Fruit fly (Drosophila melanogaster) whole organism, prepupa: ENCODE data around the gene CG7304.
A peak's percentile ranks its signal among the peaks of the same experiment; 100 is the strongest.

Experiments used
- Blimp-1 ChIP-seq: fragments of 200-800 bp; sonication (Bioruptor generic); optimal IDR thresholded peaks from 3 replicates; lab custom pipeline; 2017; ENCODE audit warnings: missing biosample characterization, missing genetic modification characterization, mild to moderate bottlenecking, moderate library complexity, missing genetic modification reagents
- CG10631 ChIP-seq: fragments of 200-800 bp; sonication (Bioruptor generic); optimal IDR thresholded peaks from 2 replicates; lab custom pipeline; 2016; ENCODE audit warnings: missing biosample characterization, missing genetic modification characterization
- CG10669 ChIP-seq: fragments of 200-800 bp; sonication (Bioruptor generic); optimal IDR thresholded peaks from 3 replicates; lab custom pipeline; 2018; ENCODE audit warnings: missing biosample characterization, mild to moderate bottlenecking, missing genetic modification characterization, moderate library complexity
- CG11762 ChIP-seq: fragments of 200-800 bp; sonication (Bioruptor generic); optimal IDR thresholded peaks from 3 replicates; lab custom pipeline; 2016; ENCODE audit warnings: missing biosample characterization, missing genetic modification characterization; ENCODE audit not compliant: insufficient read depth
- CG11902 ChIP-seq: fragments of 200-800 bp; sonication (Bioruptor generic); optimal IDR thresholded peaks from 3 replicates; lab custom pipeline; 2016; ENCODE audit warnings: missing biosample characterization, missing genetic modification characterization
- CG15336 ChIP-seq: fragments of 200-800 bp; sonication (Bioruptor generic); IDR thresholded peaks from 2 replicates; pipeline ENCODE4 v1.3.6; 2022; ENCODE audit warnings: missing biosample characterization, missing genetic modification characterization
- CG1621 ChIP-seq: fragments of 200-800 bp; sonication (Bioruptor generic); optimal IDR thresholded peaks from 3 replicates; lab custom pipeline; 2018; ENCODE audit warnings: missing biosample characterization, mild to moderate bottlenecking, missing genetic modification characterization
- CG16779 ChIP-seq: fragments of 200-800 bp; sonication (Bioruptor generic); optimal IDR thresholded peaks from 3 replicates; lab custom pipeline; 2017; ENCODE audit warnings: missing biosample characterization, mild to moderate bottlenecking, missing genetic modification characterization
- CG3032 ChIP-seq: fragments of 200-800 bp; optimal IDR thresholded peaks from 2 replicates; lab custom pipeline; 2019; ENCODE audit warnings: missing biosample characterization, mild to moderate bottlenecking, missing genetic modification characterization, moderate library complexity
- CG31627 ChIP-seq: fragments of 200-800 bp; sonication (Bioruptor generic); optimal IDR thresholded peaks from 3 replicates; lab custom pipeline; 2016; ENCODE audit warnings: missing biosample characterization, missing genetic modification characterization
- CG32006 ChIP-seq: fragments of 200-800 bp; sonication (Bioruptor generic); optimal IDR thresholded peaks from 3 replicates; lab custom pipeline; 2017; ENCODE audit warnings: missing biosample characterization, mild to moderate bottlenecking, missing genetic modification characterization
- CG3919 ChIP-seq: fragments of 200-800 bp; sonication (Bioruptor generic); optimal IDR thresholded peaks from 3 replicates; lab custom pipeline; 2016; ENCODE audit warnings: missing biosample characterization, missing genetic modification characterization
- CG4318 ChIP-seq: fragments of 200-800 bp; sonication (Bioruptor generic); optimal IDR thresholded peaks from 3 replicates; lab custom pipeline; 2017; ENCODE audit warnings: missing biosample characterization, mild to moderate bottlenecking, missing genetic modification characterization
- CG6163 ChIP-seq: fragments of 200-800 bp; sonication (Bioruptor generic); IDR thresholded peaks from 3 replicates; pipeline ENCODE4 v1.3.6; 2022; ENCODE audit warnings: missing biosample characterization, missing genetic modification characterization
- CG6808 ChIP-seq: fragments of 200-800 bp; sonication (Bioruptor generic); optimal IDR thresholded peaks from 3 replicates; lab custom pipeline; 2017; ENCODE audit warnings: missing biosample characterization, missing genetic modification characterization, mild to moderate bottlenecking, moderate library complexity, missing genetic modification reagents
- CG6854 ChIP-seq: fragments of 200-800 bp; sonication (Bioruptor generic); optimal IDR thresholded peaks from 2 replicates; lab custom pipeline; 2017; ENCODE audit warnings: missing biosample characterization, mild to moderate bottlenecking, missing genetic modification characterization
- CG7368 ChIP-seq: fragments of 200-800 bp; sonication (Bioruptor generic); optimal IDR thresholded peaks from 3 replicates; lab custom pipeline; 2016; ENCODE audit warnings: missing biosample characterization, missing genetic modification characterization
- CG8119 ChIP-seq: fragments of 200-800 bp; sonication (Bioruptor generic); IDR thresholded peaks from 3 replicates; pipeline ENCODE4 v1.3.6; 2022; ENCODE audit warnings: missing biosample characterization, missing genetic modification characterization
- CG8319 ChIP-seq: fragments of 200-800 bp; sonication (Bioruptor generic); optimal IDR thresholded peaks from 3 replicates; lab custom pipeline; 2016; ENCODE audit warnings: missing biosample characterization, missing genetic modification characterization
- CG8632 ChIP-seq: fragments of 200-800 bp; sonication (Bioruptor generic); optimal IDR thresholded peaks from 3 replicates; lab custom pipeline; 2016; ENCODE audit warnings: missing biosample characterization, missing genetic modification characterization
- CG9139 ChIP-seq: fragments of 200-800 bp; sonication (Bioruptor generic); optimal IDR thresholded peaks from 3 replicates; lab custom pipeline; 2017; ENCODE audit warnings: missing biosample characterization, mild to moderate bottlenecking, missing genetic modification characterization
- Eip75B ChIP-seq: fragments of 200-800 bp; sonication (Bioruptor generic); optimal IDR thresholded peaks from 3 replicates; lab custom pipeline; 2016; ENCODE audit warnings: missing biosample characterization, missing genetic modification characterization
- Eip78C ChIP-seq: fragments of 200-800 bp; sonication (Bioruptor generic); peaks from one replicate; lab custom pipeline; 2016; ENCODE audit warnings: missing biosample characterization, missing genetic modification characterization
- Eip93F ChIP-seq: fragments of 200-800 bp; sonication (Bioruptor generic); optimal IDR thresholded peaks from 2 replicates; lab custom pipeline; 2016; ENCODE audit warnings: missing biosample characterization, mild to moderate bottlenecking, missing genetic modification characterization
- Gug ChIP-seq: fragments of 200-800 bp; sonication (Bioruptor generic); IDR thresholded peaks from 2 replicates; pipeline ENCODE4 v1.3.6; 2022; ENCODE audit warnings: missing biosample characterization, missing genetic modification characterization
- Hr38 ChIP-seq: sonication (Bioruptor generic); optimal IDR thresholded peaks from 2 replicates; lab custom pipeline; 2016; ENCODE audit warnings: missing biosample characterization, missing genetic modification characterization
- Hr4 ChIP-seq: fragments of 200-800 bp; sonication (Bioruptor generic); optimal IDR thresholded peaks from 3 replicates; lab custom pipeline; 2016; ENCODE audit warnings: missing biosample characterization, missing genetic modification characterization
- Lpt ChIP-seq: fragments of 200-800 bp; sonication (Bioruptor generic); optimal IDR thresholded peaks from 3 replicates; lab custom pipeline; 2016; ENCODE audit warnings: missing biosample characterization, missing genetic modification characterization
- Met ChIP-seq: fragments of 200-800 bp; sonication (Bioruptor generic); optimal IDR thresholded peaks from 3 replicates; lab custom pipeline; 2016; ENCODE audit warnings: missing biosample characterization, missing genetic modification characterization
- OdsH ChIP-seq: fragments of 200-800 bp; sonication (Bioruptor generic); optimal IDR thresholded peaks from 3 replicates; lab custom pipeline; 2016; ENCODE audit warnings: missing biosample characterization, missing genetic modification characterization
- Sox102F ChIP-seq: fragments of 200-800 bp; sonication (Bioruptor generic); optimal IDR thresholded peaks from 2 replicates; lab custom pipeline; 2016; ENCODE audit warnings: missing biosample characterization, mild to moderate bottlenecking, missing genetic modification characterization
- Sox15 ChIP-seq: fragments of 200-800 bp; sonication (Bioruptor generic); optimal IDR thresholded peaks from 3 replicates; lab custom pipeline; 2016; ENCODE audit warnings: missing biosample characterization, missing genetic modification characterization
- achi ChIP-seq: fragments of 200-800 bp; sonication (Bioruptor generic); optimal IDR thresholded peaks from 3 replicates; lab custom pipeline; 2016; ENCODE audit warnings: missing biosample characterization, missing genetic modification characterization
- acj6 ChIP-seq: fragments of 200-800 bp; sonication (Bioruptor generic); optimal IDR thresholded peaks from 3 replicates; lab custom pipeline; 2016; ENCODE audit warnings: missing biosample characterization, missing genetic modification characterization
- cyc ChIP-seq: fragments of 200-800 bp; sonication (Bioruptor generic); optimal IDR thresholded peaks from 3 replicates; lab custom pipeline; 2016; ENCODE audit warnings: missing biosample characterization, missing genetic modification characterization
- dsx ChIP-seq: fragments of 200-800 bp; optimal IDR thresholded peaks from 3 replicates; lab custom pipeline; 2019; ENCODE audit warnings: missing biosample characterization, mild to moderate bottlenecking, missing genetic modification characterization, moderate library complexity; ENCODE audit not compliant: poor library complexity, severe bottlenecking
- eg ChIP-seq: fragments of 200-800 bp; sonication (Bioruptor generic); IDR thresholded peaks from 3 replicates; pipeline ENCODE4 v1.3.6; 2022; ENCODE audit warnings: missing biosample characterization, missing genetic modification characterization
- fd59A ChIP-seq: fragments of 200-800 bp; sonication (Bioruptor generic); optimal IDR thresholded peaks from 2 replicates; lab custom pipeline; 2017; ENCODE audit warnings: missing biosample characterization, mild to moderate bottlenecking, missing genetic modification characterization, missing genetic modification reagents
- fd85E ChIP-seq: fragments of 200-800 bp; sonication (Bioruptor generic); optimal IDR thresholded peaks from 3 replicates; lab custom pipeline; 2016; ENCODE audit warnings: missing biosample characterization, missing genetic modification characterization
- fkh ChIP-seq: fragments of 200-800 bp; sonication (Bioruptor generic); optimal IDR thresholded peaks from 3 replicates; lab custom pipeline; 2017; ENCODE audit warnings: missing biosample characterization, mild to moderate bottlenecking, missing genetic modification characterization, moderate library complexity
- lz ChIP-seq: fragments of 200-800 bp; sonication (Bioruptor generic); optimal IDR thresholded peaks from 3 replicates; lab custom pipeline; 2016; ENCODE audit warnings: missing biosample characterization, missing genetic modification characterization
- net ChIP-seq: fragments of 200-800 bp; sonication (Bioruptor generic); optimal IDR thresholded peaks from 3 replicates; lab custom pipeline; 2016; ENCODE audit warnings: missing biosample characterization, missing genetic modification characterization
- pdm3 ChIP-seq: fragments of 200-800 bp; sonication (Bioruptor generic); optimal IDR thresholded peaks from 3 replicates; lab custom pipeline; 2016; ENCODE audit warnings: missing biosample characterization, missing genetic modification characterization
- salr ChIP-seq, 2 experiments: fragments of 200-800 bp; sonication (Bioruptor generic); optimal IDR thresholded peaks; 3 replicates each; lab custom pipeline; 2016 to 2018; ENCODE audit warnings: missing biosample characterization in 2 of 2, missing genetic modification characterization in 2 of 2, mild to moderate bottlenecking in 1 of 2
- spab ChIP-seq: fragments of 200-800 bp; sonication (Bioruptor generic); optimal IDR thresholded peaks from 2 replicates; lab custom pipeline; 2017; ENCODE audit warnings: missing biosample characterization, mild to moderate bottlenecking, missing genetic modification characterization, missing genetic modification reagents
- ss ChIP-seq, 2 experiments: fragments of 200-800 bp; sonication (Bioruptor generic); optimal IDR thresholded peaks; 2 replicates in 1 of 2; 3 replicates in 1 of 2; lab custom pipeline; 2017 to 2018; ENCODE audit warnings: mild to moderate bottlenecking in 2 of 2, missing biosample characterization in 2 of 2, missing genetic modification characterization in 2 of 2, moderate library complexity in 1 of 2
- svp ChIP-seq: fragments of 200-800 bp; sonication (Bioruptor generic); peaks from one replicate; lab custom pipeline; 2016; ENCODE audit warnings: missing biosample characterization, missing genetic modification characterization
- topi ChIP-seq: fragments of 200-800 bp; sonication (Bioruptor generic); optimal IDR thresholded peaks from 3 replicates; lab custom pipeline; 2016; ENCODE audit warnings: missing biosample characterization, missing genetic modification characterization
- vri ChIP-seq: fragments of 200-800 bp; sonication (Bioruptor generic); optimal IDR thresholded peaks from 3 replicates; lab custom pipeline; 2016; ENCODE audit warnings: missing biosample characterization, mild to moderate bottlenecking, missing genetic modification characterization

CG7304 gene

DNA sequence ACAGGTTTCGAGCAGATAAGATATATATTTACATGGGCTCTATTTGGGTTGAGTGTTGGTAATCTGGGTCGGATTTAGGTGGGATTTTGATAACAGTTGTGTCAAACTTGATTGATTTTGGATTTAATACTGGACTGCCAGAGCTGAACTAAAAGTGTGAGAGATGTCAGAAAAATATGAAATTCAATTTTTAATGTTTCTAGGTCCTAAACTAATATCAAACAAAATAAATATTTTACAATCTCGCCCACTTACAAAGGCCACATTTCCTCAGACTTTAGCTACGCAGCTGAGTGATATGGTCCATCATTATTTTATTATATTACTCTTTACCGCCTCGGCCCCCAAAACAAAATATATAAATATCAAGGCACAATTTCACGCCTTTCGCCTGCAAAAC, 47.3 kb downstream of the CG7304 start:
- TF ChIP-seq fkh (GFP tag; lab: Kevin White, UChicago) (peak; percentile 26), pdm3 (GFP tag; lab: Kevin White, UChicago) (no peak), svp (GFP tag; lab: Kevin White, UChicago) (peak; percentile 31), CG16779 (tag; lab: Kevin White, UChicago) (no peak), Hr4 (GFP tag; lab: Kevin White, UChicago) (no peak)

- TF ChIP-seq CG3032 (tag; lab: Kevin White, UChicago), result no peak
- TF ChIP-seq OdsH (GFP tag; lab: Kevin White, UChicago), result no peak
- TF ChIP-seq achi (GFP tag; lab: Kevin White, UChicago), result no peak
- no peak for TF ChIP-seq CG4318 (GFP tag; lab: Kevin White, UChicago)
- TF ChIP-seq svp (GFP tag; lab: Kevin White, UChicago), result no peak
- no peak for TF ChIP-seq lz
- no peak for TF ChIP-seq topi (GFP tag; lab: Kevin White, UChicago)
- 0 out of 3 replicates have a peak, but pooled peaks have one; percentile 20 for TF ChIP-seq CG8119 (GFP tag; lab: Robert Waterston, UW)
- TF ChIP-seq fd85E, result no peak
- TF ChIP-seq CG7368 (GFP tag; lab: Kevin White, UChicago), result no peak
- no peak for TF ChIP-seq CG32006
- peak; percentile 7 for TF ChIP-seq vri
- TF ChIP-seq Met (GFP tag; lab: Kevin White, UChicago), result no peak
- TF ChIP-seq CG31627 (GFP tag; lab: Kevin White, UChicago), result no peak
- TF ChIP-seq CG10669, result no peak
- TF ChIP-seq CG3919 (GFP tag; lab: Kevin White, UChicago), result peak; percentile 1
- TF ChIP-seq Eip78C (GFP tag; lab: Kevin White, UChicago), result peak; percentile 57
- no peak for TF ChIP-seq Lpt (GFP tag; lab: Kevin White, UChicago)
- TF ChIP-seq fkh (GFP tag; lab: Kevin White, UChicago), result peak; percentile 72
- TF ChIP-seq CG1621 (tag; lab: Kevin White, UChicago), result peak; percentile 47
- TF ChIP-seq Eip75B (GFP tag; lab: Kevin White, UChicago), result no peak
- TF ChIP-seq spab (GFP tag; lab: Kevin White, UChicago), result no peak
- peak; percentile 69 for TF ChIP-seq CG6163 (GFP tag; lab: Robert Waterston, UW)
- TF ChIP-seq ss (GFP tag; optimal IDR thresholded peaks at IDR 0.05; lab: Kevin White, UChicago), result peak; percentile 13 to 28
- no peak for TF ChIP-seq Sox102F (GFP tag; lab: Kevin White, UChicago)
- no peak for TF ChIP-seq Blimp-1 (GFP tag; lab: Kevin White, UChicago)
- no peak for TF ChIP-seq CG8632 (GFP tag; lab: Kevin White, UChicago)
- no peak for TF ChIP-seq Gug (GFP tag; lab: Robert Waterston, UW)
- no peak for TF ChIP-seq CG11902 (GFP tag; lab: Kevin White, UChicago)
- no peak for TF ChIP-seq Hr38 (GFP tag; lab: Kevin White, UChicago)
- TF ChIP-seq CG6808 (GFP tag; lab: Kevin White, UChicago), result no peak
- no peak for TF ChIP-seq CG10631 (GFP tag; lab: Kevin White, UChicago)
- no peak for TF ChIP-seq CG11762 (GFP tag; lab: Kevin White, UChicago)
- no peak for TF ChIP-seq fd59A
- no peak for TF ChIP-seq pdm3 (GFP tag; lab: Kevin White, UChicago)
- TF ChIP-seq dsx (GFP tag; lab: Kevin White, UChicago), result peak; percentile 39
- TF ChIP-seq Sox15 (GFP tag; lab: Kevin White, UChicago), result no peak
- TF ChIP-seq Eip93F (GFP tag; lab: Kevin White, UChicago), result no peak
- TF ChIP-seq eg, result peak; percentile 59; the same call in 1 of the 3 replicates
- TF ChIP-seq CG15336 (GFP tag; lab: Robert Waterston, UW), result no peak
- no peak for TF ChIP-seq salr (GFP tag; optimal IDR thresholded peaks at IDR 0.05; lab: Kevin White, UChicago)
- TF ChIP-seq Hr4 (GFP tag; lab: Kevin White, UChicago), result no peak
- TF ChIP-seq CG9139, result peak; percentile 48
- TF ChIP-seq cyc, result no peak
- TF ChIP-seq CG6854 (GFP tag; lab: Kevin White, UChicago), result no peak
- no peak for TF ChIP-seq CG8319 (GFP tag; lab: Kevin White, UChicago)
- TF ChIP-seq net, result no peak
- no peak for TF ChIP-seq acj6 (GFP tag; lab: Kevin White, UChicago)
- peak; percentile 7 for TF ChIP-seq CG16779 (tag; lab: Kevin White, UChicago)
Observed at dm6 chr3L:15728195-15728594, 48.7 kb downstream of the CG7304 start, which contains the start of gene comm. Gene comm (minus strand): TSS chr3L:15728430.
